Worm (Caenorhabditis elegans) whole organism, L2 larva: ENCODE data around the gene kle-2.
A peak's percentile ranks its signal among the peaks of the same experiment; 100 is the strongest.

Source experiments
- C34F6.9 ChIP-seq: fragments of 150-350 bp; optimal IDR thresholded peaks from 2 replicates; lab custom pipeline; 2014; ENCODE audit warnings: missing biosample characterization, missing genetic modification characterization
- F13H6.1 ChIP-seq: sonication (generic microtip); optimal IDR thresholded peaks from 2 replicates; lab custom pipeline; 2016; ENCODE audit warnings: missing genetic modification characterization, missing compliant biosample characterization
- R02D3.7 ChIP-seq: fragments of 150-350 bp; optimal IDR thresholded peaks from 2 replicates; lab custom pipeline; 2014; ENCODE audit warnings: missing biosample characterization, missing genetic modification characterization
- ZK546.5 ChIP-seq: sonication (generic microtip); optimal IDR thresholded peaks from 2 replicates; lab custom pipeline; 2017; ENCODE audit warnings: missing biosample characterization, missing genetic modification characterization
- alr-1 ChIP-seq: fragments of 150-350 bp; optimal IDR thresholded peaks from 2 replicates; lab custom pipeline; 2014; ENCODE audit warnings: missing biosample characterization, missing genetic modification characterization
- aly-2 ChIP-seq: fragments of 150-350 bp; optimal IDR thresholded peaks from 2 replicates; lab custom pipeline; 2014; ENCODE audit warnings: missing biosample characterization, missing genetic modification characterization
- ama-1 ChIP-seq: fragments of 150-350 bp; optimal IDR thresholded peaks from 2 replicates; lab custom pipeline; 2018; ENCODE audit warnings: inconsistent platforms
- blmp-1 ChIP-seq: sonication (generic microtip); optimal IDR thresholded peaks from 2 replicates; lab custom pipeline; 2017; ENCODE audit warnings: missing genetic modification characterization, mild to moderate bottlenecking, missing compliant biosample characterization, antibody characterized with exemption, moderate library complexity; ENCODE audit not compliant: insufficient read depth
- ceh-16 ChIP-seq: fragments of 150-350 bp; optimal IDR thresholded peaks from 2 replicates; lab custom pipeline; 2014; ENCODE audit warnings: missing biosample characterization, missing genetic modification characterization
- ceh-82 ChIP-seq: fragments of 150-350 bp; optimal IDR thresholded peaks from 2 replicates; lab custom pipeline; 2014; ENCODE audit warnings: missing biosample characterization, missing genetic modification characterization
- crh-2 ChIP-seq: sonication (generic microtip); optimal IDR thresholded peaks from 2 replicates; lab custom pipeline; 2017; ENCODE audit warnings: missing biosample characterization, missing genetic modification characterization
- egl-27 ChIP-seq: sonication (generic microtip); optimal IDR thresholded peaks from 3 replicates; lab custom pipeline; 2017; ENCODE audit warnings: missing biosample characterization, missing genetic modification reagents, missing genetic modification characterization
- elt-3 ChIP-seq: sonication (generic microtip); optimal IDR thresholded peaks from 2 replicates; lab custom pipeline; 2017; ENCODE audit warnings: missing biosample characterization, missing genetic modification characterization
- fos-1 ChIP-seq: fragments of 150-350 bp; optimal IDR thresholded peaks from 2 replicates; lab custom pipeline; 2014; ENCODE audit warnings: missing biosample characterization, missing genetic modification characterization
- gmeb-1 ChIP-seq: fragments of 150-350 bp; optimal IDR thresholded peaks from 2 replicates; lab custom pipeline; 2014; ENCODE audit warnings: missing biosample characterization, missing genetic modification characterization
- lin-11 ChIP-seq: fragments of 150-350 bp; sonication (generic microtip); optimal IDR thresholded peaks from 2 replicates; lab custom pipeline; 2014; ENCODE audit warnings: missing biosample characterization, missing genetic modification characterization, inconsistent platforms, mixed read lengths
- lin-13 ChIP-seq: fragments of 150-350 bp; optimal IDR thresholded peaks from 2 replicates; lab custom pipeline; 2014; ENCODE audit warnings: missing biosample characterization, missing genetic modification reagents, missing genetic modification characterization
- lsy-2 ChIP-seq, 2 experiments: fragments of 150-350 bp in 1 of 2; sonication (generic microtip) in 1 of 2; optimal IDR thresholded peaks; 2 replicates each; lab custom pipeline; 2014 to 2017; ENCODE audit warnings: missing biosample characterization in 2 of 2, missing genetic modification characterization in 2 of 2
- mab-5 ChIP-seq: fragments of 150-350 bp; optimal IDR thresholded peaks from 2 replicates; lab custom pipeline; 2014; ENCODE audit warnings: missing biosample characterization, missing genetic modification characterization
- mbf-1 ChIP-seq: sonication (generic microtip); optimal IDR thresholded peaks from 2 replicates; lab custom pipeline; 2017; ENCODE audit warnings: missing biosample characterization, missing genetic modification characterization
- mdl-1 ChIP-seq, 2 experiments: fragments of 150-350 bp in 1 of 2; sonication (generic microtip) in 1 of 2; optimal IDR thresholded peaks; 2 replicates each; lab custom pipeline; 2017; ENCODE audit warnings: missing biosample characterization in 2 of 2, missing genetic modification characterization in 2 of 2
- nhr-11 ChIP-seq: fragments of 150-350 bp; optimal IDR thresholded peaks from 2 replicates; lab custom pipeline; 2014; ENCODE audit warnings: missing biosample characterization, missing genetic modification characterization
- nhr-12 ChIP-seq: fragments of 150-350 bp; optimal IDR thresholded peaks from 2 replicates; lab custom pipeline; 2014; ENCODE audit warnings: missing biosample characterization, missing genetic modification characterization
- nhr-129 ChIP-seq: fragments of 150-350 bp; optimal IDR thresholded peaks from 2 replicates; lab custom pipeline; 2014; ENCODE audit warnings: missing biosample characterization, missing genetic modification characterization
- nhr-21 ChIP-seq: fragments of 150-350 bp; optimal IDR thresholded peaks from 2 replicates; lab custom pipeline; 2014; ENCODE audit warnings: missing biosample characterization, missing genetic modification characterization
- nhr-23 ChIP-seq: fragments of 150-350 bp; optimal IDR thresholded peaks from 2 replicates; lab custom pipeline; 2014; ENCODE audit warnings: missing biosample characterization, missing genetic modification reagents, missing genetic modification characterization
- nhr-237 ChIP-seq: fragments of 150-350 bp; optimal IDR thresholded peaks from 2 replicates; lab custom pipeline; 2014; ENCODE audit warnings: missing biosample characterization, missing genetic modification characterization
- nhr-25 ChIP-seq: fragments of 150-350 bp; sonication (generic microtip); optimal IDR thresholded peaks from 3 replicates; lab custom pipeline; 2014; ENCODE audit warnings: missing biosample characterization, missing genetic modification characterization
- nhr-6 ChIP-seq: fragments of 150-350 bp; optimal IDR thresholded peaks from 2 replicates; lab custom pipeline; 2014; ENCODE audit warnings: missing biosample characterization, missing genetic modification characterization
- peb-1 ChIP-seq: fragments of 150-350 bp; optimal IDR thresholded peaks from 2 replicates; lab custom pipeline; 2014; ENCODE audit warnings: missing biosample characterization, missing genetic modification characterization
- skn-1 ChIP-seq: sonication (generic microtip); optimal IDR thresholded peaks from 2 replicates; lab custom pipeline; 2017; ENCODE audit warnings: missing biosample characterization, missing genetic modification characterization
- sma-3 ChIP-seq: sonication (generic microtip); optimal IDR thresholded peaks from 2 replicates; lab custom pipeline; 2016; ENCODE audit warnings: missing genetic modification reagents, missing genetic modification characterization, missing compliant biosample characterization
- sma-9 ChIP-seq, 2 experiments: fragments of 150-350 bp in 1 of 2; sonication (generic microtip) in 1 of 2; optimal IDR thresholded peaks; 2 replicates each; lab custom pipeline; 2014 to 2016; ENCODE audit warnings: missing genetic modification characterization in 2 of 2, mild to moderate bottlenecking in 1 of 2, missing biosample characterization in 1 of 2, missing compliant biosample characterization in 1 of 2, missing genetic modification reagents in 1 of 2, moderate library complexity in 1 of 2
- snpc-4 ChIP-seq: fragments of 150-350 bp; optimal IDR thresholded peaks from 2 replicates; lab custom pipeline; 2014; ENCODE audit warnings: missing biosample characterization, missing genetic modification characterization
- unc-39 ChIP-seq: fragments of 150-350 bp; optimal IDR thresholded peaks from 2 replicates; lab custom pipeline; 2014; ENCODE audit warnings: missing biosample characterization, missing genetic modification characterization
- unc-55 ChIP-seq: fragments of 150-350 bp; sonication (generic microtip); optimal IDR thresholded peaks from 3 replicates; lab custom pipeline; 2014; ENCODE audit warnings: missing biosample characterization, missing genetic modification reagents, missing genetic modification characterization
- unc-62 ChIP-seq: fragments of 150-350 bp; optimal IDR thresholded peaks from 2 replicates; lab custom pipeline; 2014; ENCODE audit warnings: missing biosample characterization, missing genetic modification reagents, missing genetic modification characterization
- zag-1 ChIP-seq: fragments of 150-350 bp; optimal IDR thresholded peaks from 2 replicates; lab custom pipeline; 2014; ENCODE audit warnings: missing biosample characterization, missing genetic modification characterization
- ztf-1 ChIP-seq: fragments of 200-800 bp; sonication (Bioruptor generic); conservative IDR thresholded peaks from 2 replicates; pipeline ENCODE4 v1.3.6; 2022; ENCODE audit warnings: missing genetic modification characterization, missing compliant biosample characterization
- ztf-11 ChIP-seq: sonication (generic microtip); optimal IDR thresholded peaks from 2 replicates; lab custom pipeline; 2017; ENCODE audit warnings: missing biosample characterization, missing genetic modification characterization
- ztf-4 ChIP-seq: fragments of 150-350 bp; optimal IDR thresholded peaks from 2 replicates; lab custom pipeline; 2014; ENCODE audit warnings: missing biosample characterization, missing genetic modification characterization

The kle-2 gene

DNA sequence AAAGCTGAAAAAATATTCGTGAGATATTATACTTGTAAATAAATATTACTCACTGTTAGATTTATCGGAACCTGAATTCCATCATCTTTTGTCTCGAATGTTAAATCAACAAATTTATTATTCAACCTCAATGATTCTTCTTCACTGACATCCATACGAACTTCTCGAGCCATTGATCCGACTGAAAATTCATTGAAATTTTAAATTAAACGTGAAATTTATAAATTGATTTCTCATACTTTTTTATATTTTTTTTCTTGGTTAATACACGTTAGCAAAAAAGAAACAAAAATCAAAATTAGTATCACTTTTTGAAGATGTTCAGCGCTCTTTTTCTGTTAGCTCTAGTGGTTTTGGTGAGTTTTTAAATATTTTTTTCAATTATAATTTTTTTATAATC lies 21.7 kb upstream of the kle-2 start, which contains the start of gene C29E4.14:
C29E4.14 (plus strand) TSS at position 301 of the 400 bp plus-strand sequence.
- no peak for TF ChIP-seq egl-27
- no peak for TF ChIP-seq ztf-11 (tag; lab: Kevin White, UChicago)
- no peak for TF ChIP-seq nhr-12 (tag; lab: Kevin White, UChicago)

DNA sequence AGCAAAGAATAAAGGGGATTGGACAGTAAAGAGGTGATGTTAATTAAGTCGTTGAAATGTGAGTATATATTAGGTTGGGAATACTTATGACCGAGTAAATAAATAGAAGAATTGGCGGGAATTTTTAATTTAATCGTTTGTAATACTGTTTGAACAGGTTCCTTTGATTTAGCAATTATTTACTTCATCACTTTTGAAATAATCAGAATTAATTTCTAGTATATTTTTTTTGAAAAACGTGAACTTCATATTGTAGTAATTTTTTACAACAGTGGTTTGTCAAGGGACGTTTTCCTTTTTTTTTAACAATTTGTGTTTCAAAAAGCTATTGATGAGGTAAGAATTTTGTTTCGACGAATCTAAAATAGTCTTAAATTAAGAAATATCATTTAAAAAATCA lies 19.3 kb upstream of the kle-2 start, which contains the start of gene C29E4.17:
C29E4.17 (plus strand) TSS at position 301 of the 400 bp plus-strand sequence.
- TF ChIP-seq alr-1, result no peak
- TF ChIP-seq nhr-237 (tag; lab: Kevin White, UChicago), result no peak
- TF ChIP-seq nhr-12 (tag; lab: Kevin White, UChicago), result no peak
- TF ChIP-seq ztf-4, result no peak
- no peak for TF ChIP-seq ztf-11 (tag; lab: Kevin White, UChicago)
- no peak for TF ChIP-seq mbf-1 (tag; lab: Kevin White, UChicago)

DNA sequence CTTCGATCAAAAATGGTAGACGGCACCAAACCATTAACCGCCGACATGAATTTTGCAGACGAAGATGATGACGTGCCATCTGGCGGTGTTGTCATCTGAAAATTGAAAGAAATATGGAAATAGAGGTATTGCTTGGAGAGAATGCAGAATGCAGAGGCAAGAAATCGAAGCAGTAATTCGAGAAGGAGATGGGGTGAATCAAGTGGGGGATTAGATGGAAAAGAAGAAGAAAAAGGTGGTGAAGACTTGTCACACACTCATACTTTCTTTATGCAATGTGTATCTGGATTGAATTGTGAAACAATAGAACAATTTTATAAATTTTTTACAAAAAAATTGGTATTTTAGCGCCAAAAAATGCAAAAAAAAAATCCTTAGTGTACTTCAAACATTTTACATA lies 16.7 kb upstream of the kle-2 start, which contains the start of gene tag-250:
tag-250 (minus strand) TSS at position 101 of the 400 bp plus-strand sequence.
- TF ChIP-seq lsy-2 (tag; optimal IDR thresholded peaks at IDR 0.05; lab: Kevin White, UChicago) (no peak), sma-3 (GFP tag; lab: Kevin White, UChicago) (no peak), ztf-11 (tag; lab: Kevin White, UChicago) (no peak), ama-1 (lab: Kevin White, UChicago) (no peak), snpc-4 (tag; lab: Kevin White, UChicago) (no peak), nhr-11 (tag; lab: Kevin White, UChicago) (no peak), blmp-1 (tag; lab: Kevin White, UChicago) (no peak), lin-11 (tag; lab: Kevin White, UChicago) (no peak), ztf-4 (no peak)

DNA sequence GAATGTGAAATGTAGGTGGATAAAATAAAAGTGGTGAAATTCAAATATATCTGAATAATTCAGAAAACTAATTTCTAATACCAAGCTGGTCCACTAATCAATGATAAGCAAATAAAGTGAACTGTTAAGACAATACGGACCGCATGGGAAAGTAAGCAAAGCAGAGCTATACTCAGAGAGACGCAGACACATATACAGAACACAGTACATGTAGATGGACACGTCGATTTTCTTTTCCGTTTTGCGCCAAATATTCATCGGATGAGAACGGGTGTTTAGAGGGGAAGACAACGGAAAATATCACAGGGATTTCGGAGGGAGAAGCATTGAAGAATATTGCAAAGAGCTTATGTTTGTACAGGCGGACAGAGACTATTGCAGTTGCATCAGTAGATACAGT lies 15.5 kb upstream of the kle-2 start:
- TF ChIP-seq nhr-11 (tag; lab: Kevin White, UChicago) (no peak), nhr-12 (tag; lab: Kevin White, UChicago) (no peak), unc-39 (tag; lab: Kevin White, UChicago) (no peak), ztf-1 (no peak), peb-1 (tag; lab: Kevin White, UChicago) (no peak), mdl-1 (tag; optimal IDR thresholded peaks at IDR 0.05; lab: Kevin White, UChicago) (no peak), R02D3.7 (tag; lab: Kevin White, UChicago) (no peak), unc-55 (GFP tag; lab: Kevin White, UChicago) (no peak), gmeb-1 (tag; lab: Kevin White, UChicago) (no peak), crh-2 (tag; lab: Kevin White, UChicago) (no peak), sma-3 (GFP tag; lab: Kevin White, UChicago) (no peak), ceh-82 (tag; lab: Kevin White, UChicago) (no peak), elt-3 (tag; lab: Kevin White, UChicago) (no peak)

DNA sequence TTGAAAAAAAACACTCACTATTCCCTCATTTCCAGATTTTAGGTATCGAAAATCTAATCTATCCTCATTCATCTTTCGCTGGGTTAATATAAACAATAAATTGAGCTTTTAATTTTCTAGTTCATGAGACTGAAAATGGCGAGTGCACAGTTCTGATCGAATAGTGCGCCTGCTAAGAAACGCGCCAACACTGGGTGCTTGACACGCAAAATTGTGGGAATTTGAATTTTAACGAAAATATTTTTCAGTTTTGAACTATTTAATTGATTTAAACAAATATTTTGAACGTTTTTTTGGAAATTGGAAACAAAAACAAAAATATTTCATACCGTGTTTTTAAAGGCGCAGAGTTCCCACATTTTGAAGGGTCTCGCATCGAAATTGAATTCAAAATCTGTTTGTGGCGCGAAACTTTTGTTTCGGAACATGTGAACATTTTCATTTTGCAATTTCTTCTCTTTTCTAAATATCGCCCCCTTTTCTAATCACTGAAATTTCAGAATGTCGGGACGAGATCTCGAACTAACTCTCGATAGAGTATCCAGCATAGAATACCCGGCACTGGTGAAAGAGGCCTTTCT lies 12.9 kb upstream of the kle-2 start, which contains the start of the genes C29E4.13 and npp-15:
C29E4.13 (minus strand) TSS at position 169 of the 581 bp plus-strand sequence.
npp-15 (plus strand) TSS at position 495 of the 581 bp plus-strand sequence.
- TF ChIP-seq ztf-1 (no peak), skn-1 (no peak), lsy-2 (tag; optimal IDR thresholded peaks at IDR 0.05; lab: Kevin White, UChicago) (peak; percentile 16 to 79), sma-9 (GFP tag; optimal IDR thresholded peaks at IDR 0.05; lab: Kevin White, UChicago) (no peak), sma-9 (tag; optimal IDR thresholded peaks at IDR 0.05; lab: Kevin White, UChicago) (no peak), nhr-6 (tag; lab: Kevin White, UChicago) (no peak), ZK546.5 (tag; lab: Kevin White, UChicago) (no peak), nhr-11 (tag; lab: Kevin White, UChicago) (no peak), lin-13 (GFP tag; lab: Kevin White, UChicago) (no peak), ztf-11 (tag; lab: Kevin White, UChicago) (no peak), mdl-1 (tag; optimal IDR thresholded peaks at IDR 0.05; lab: Kevin White, UChicago) (no peak), snpc-4 (tag; lab: Kevin White, UChicago) (no peak), mab-5 (tag; lab: Kevin White, UChicago) (no peak), unc-39 (tag; lab: Kevin White, UChicago) (no peak), nhr-23 (tag; lab: Kevin White, UChicago) (no peak), zag-1 (tag; lab: Kevin White, UChicago) (no peak), ztf-4 (no peak), nhr-25 (tag; lab: Kevin White, UChicago) (peak; percentile 62), ceh-82 (tag; lab: Kevin White, UChicago) (no peak), ceh-16 (no peak), unc-62 (GFP tag; lab: Kevin White, UChicago) (no peak), F13H6.1 (tag; lab: Kevin White, UChicago) (no peak), lin-11 (tag; lab: Kevin White, UChicago) (no peak), C34F6.9 (tag; lab: Kevin White, UChicago) (no peak), R02D3.7 (tag; lab: Kevin White, UChicago) (no peak), unc-55 (GFP tag; lab: Kevin White, UChicago) (peak; percentile 65), crh-2 (tag; lab: Kevin White, UChicago) (peak; percentile 50), aly-2 (tag; lab: Kevin White, UChicago) (no peak), fos-1 (tag; lab: Kevin White, UChicago) (no peak), nhr-237 (tag; lab: Kevin White, UChicago) (no peak), alr-1 (no peak), blmp-1 (tag; lab: Kevin White, UChicago) (no peak), nhr-129 (tag; lab: Kevin White, UChicago) (peak; percentile 39), nhr-21 (tag; lab: Kevin White, UChicago) (no peak), egl-27 (no peak), gmeb-1 (tag; lab: Kevin White, UChicago) (peak; percentile 78)
